Worm (Caenorhabditis elegans): Measurements from ENCODE around the gene T27E4.5.

Gene T27E4.5

ce11 chrV:9062341-9062740 lies 7.2 kb downstream of the T27E4.5 start, which contains the start of gene C25E10.12 (continued):
- TF ChIP-seq let-526 (GFP tag; IDR thresholded peaks at IDR 0.05) = no peak

ce11 chrV:9059468-9059867 lies 10.1 kb downstream of the T27E4.5 start, which contains the start of the genes C25E10.16 and C25E10.13:
TSS of gene C25E10.16 (minus strand) at chrV:9059568.
TSS of gene C25E10.13 (plus strand) at chrV:9059723.
- TF ChIP-seq nhr-80 (tag; optimal IDR thresholded peaks at IDR 0.05) (no peak), bed-2 (GFP tag; IDR thresholded peaks at IDR 0.05) (no peak), sptf-2 (GFP tag; optimal IDR thresholded peaks at IDR 0.05) (no peak), ceh-91 (GFP tag; IDR thresholded peaks at IDR 0.05) (no peak)

- no peak for TF ChIP-seq hlh-12 (tag; optimal IDR thresholded peaks at IDR 0.05)
- no peak for TF ChIP-seq dpff-1 (tag; optimal IDR thresholded peaks at IDR 0.05)
- TF ChIP-seq T26A5.8 (tag; optimal IDR thresholded peaks at IDR 0.05) = no peak
- TF ChIP-seq madf-8 (GFP tag; conservative IDR thresholded peaks at IDR 0.05) = no peak
- TF ChIP-seq zfh-2 (GFP tag; conservative IDR thresholded peaks at IDR 0.05) = no peak
- TF ChIP-seq unc-62 (GFP tag; optimal IDR thresholded peaks at IDR 0.05) = no peak
- TF ChIP-seq K12H6.12 (tag; optimal IDR thresholded peaks at IDR 0.05) = no peak
- no peak for TF ChIP-seq unc-130 (GFP tag; optimal IDR thresholded peaks at IDR 0.05)
- no peak for TF ChIP-seq snpc-1.3 (tag; optimal IDR thresholded peaks at IDR 0.05; ENCODE audit: insufficient read depth)
- no peak for TF ChIP-seq ekl-4 (GFP tag; IDR thresholded peaks at IDR 0.05)
- no peak for TF ChIP-seq mcd-1 (GFP tag; IDR thresholded peaks at IDR 0.05)
- no peak for TF ChIP-seq B0019.2 (GFP tag; conservative IDR thresholded peaks at IDR 0.05)
- TF ChIP-seq F57C9.4 (tag; optimal IDR thresholded peaks at IDR 0.05) = no peak
- no peak for TF ChIP-seq egl-18 (GFP tag; IDR thresholded peaks at IDR 0.05)
- TF ChIP-seq snpc-1.1 (tag; optimal IDR thresholded peaks at IDR 0.05; ENCODE audit: insufficient read depth) = no peak
- no peak for TF ChIP-seq nfya-2 (GFP tag; IDR thresholded peaks at IDR 0.05)
- no peak for TF ChIP-seq cebp-1 (GFP tag; IDR thresholded peaks at IDR 0.05)
- no peak for TF ChIP-seq cebp-1 (tag; optimal IDR thresholded peaks at IDR 0.05)
Measured at ce11 chrV:9058627-9059026, 11.0 kb downstream of the T27E4.5 start, which contains the start of gene C25E10.11. TSS of gene C25E10.11 (minus strand) at chrV:9058727.

- TF ChIP-seq atf-7 (tag; optimal IDR thresholded peaks at IDR 0.05) (no peak), snpc-1.3 (tag; optimal IDR thresholded peaks at IDR 0.05; ENCODE audit: insufficient read depth) (no peak)
Measured at ce11 chrV:9056253-9056652, 13.3 kb downstream of the T27E4.5 start, which contains the start of gene C25E10.10. TSS of gene C25E10.10 (minus strand) at chrV:9056353.

ce11 chrV:9055644-9056043 lies 13.9 kb downstream of the T27E4.5 start:
- no peak for TF ChIP-seq ceh-100 (GFP tag; IDR thresholded peaks at IDR 0.05)
- TF ChIP-seq lsy-27 (tag; optimal IDR thresholded peaks at IDR 0.05; ENCODE audit: borderline replicate concordance, insufficient read depth) = no peak
- TF ChIP-seq unc-62 (GFP tag; optimal IDR thresholded peaks at IDR 0.05) = no peak
- no peak for TF ChIP-seq B0035.1 (tag; optimal IDR thresholded peaks at IDR 0.05)
- no peak for TF ChIP-seq egrh-3 (GFP tag; IDR thresholded peaks at IDR 0.05)
- TF ChIP-seq pha-4 (tag; optimal IDR thresholded peaks at IDR 0.05) = no peak
- no peak for TF ChIP-seq B0019.2 (GFP tag; conservative IDR thresholded peaks at IDR 0.05)
- TF ChIP-seq F10E7.11 (tag; optimal IDR thresholded peaks at IDR 0.05) = no peak
- TF ChIP-seq ztf-28 (GFP tag; IDR thresholded peaks at IDR 0.05) = no peak

ce11 chrV:9054771-9055170 lies 14.8 kb downstream of the T27E4.5 start, which contains the start of gene swm-1:
TSS of gene swm-1 (minus strand) at chrV:9054871.
- TF ChIP-seq hmg-20 (GFP tag; IDR thresholded peaks at IDR 0.05) (no peak), ama-1 (optimal IDR thresholded peaks at IDR 0.05) (no peak), ama-1 (GFP tag; optimal IDR thresholded peaks at IDR 0.05) (no peak), ztf-6 (GFP tag; IDR thresholded peaks at IDR 0.05) (no peak), ztf-26 (tag; optimal IDR thresholded peaks at IDR 0.05) (no peak), dpl-1 (GFP tag; optimal IDR thresholded peaks at IDR 0.05) (no peak), hlh-12 (tag; optimal IDR thresholded peaks at IDR 0.05) (no peak), sptf-2 (GFP tag; optimal IDR thresholded peaks at IDR 0.05) (no peak), F39B2.1 (GFP tag; IDR thresholded peaks at IDR 0.05) (no peak), K11D2.4 (GFP tag; IDR thresholded peaks at IDR 0.05) (no peak), Y56A3A.18 (GFP tag; IDR thresholded peaks at IDR 0.05) (no peak)

All from whole organism, young adult.